Fruit fly (Drosophila melanogaster) whole organism, wandering third instar larva: ENCODE results near the gene Ugt37C2.

Experiments
- Abd-B ChIP-seq: fragments of >200 bp; optimal IDR thresholded peaks from 2 replicates; lab custom pipeline; 2017; ENCODE audit warnings: missing biosample characterization, missing genetic modification characterization
- Dfd ChIP-seq: fragments of >200 bp; optimal IDR thresholded peaks from 2 replicates; lab custom pipeline; 2017; ENCODE audit warnings: missing biosample characterization, missing genetic modification characterization
- Hr83 ChIP-seq: fragments of 200-300 bp; sonication (Bioruptor generic); optimal IDR thresholded peaks from 2 replicates; lab custom pipeline; 2016; ENCODE audit warnings: missing biosample characterization, mild to moderate bottlenecking, missing genetic modification characterization, moderate library complexity; ENCODE audit not compliant: poor library complexity, severe bottlenecking
- Myc ChIP-seq: fragments of >200 bp; optimal IDR thresholded peaks from 2 replicates; lab custom pipeline; 2017
- OdsH ChIP-seq: fragments of 200-800 bp; sonication (Bioruptor generic); optimal IDR thresholded peaks from 2 replicates; lab custom pipeline; 2016; ENCODE audit warnings: missing biosample characterization, mild to moderate bottlenecking, missing genetic modification characterization
- ey ChIP-seq: fragments of 200-800 bp; sonication (Bioruptor generic); optimal IDR thresholded peaks from 2 replicates; lab custom pipeline; 2016; ENCODE audit warnings: missing biosample characterization, missing genetic modification characterization
- lola ChIP-seq: fragments of >200 bp; optimal IDR thresholded peaks from 2 replicates; lab custom pipeline; 2017; ENCODE audit warnings: missing biosample characterization, missing genetic modification characterization

DNA sequence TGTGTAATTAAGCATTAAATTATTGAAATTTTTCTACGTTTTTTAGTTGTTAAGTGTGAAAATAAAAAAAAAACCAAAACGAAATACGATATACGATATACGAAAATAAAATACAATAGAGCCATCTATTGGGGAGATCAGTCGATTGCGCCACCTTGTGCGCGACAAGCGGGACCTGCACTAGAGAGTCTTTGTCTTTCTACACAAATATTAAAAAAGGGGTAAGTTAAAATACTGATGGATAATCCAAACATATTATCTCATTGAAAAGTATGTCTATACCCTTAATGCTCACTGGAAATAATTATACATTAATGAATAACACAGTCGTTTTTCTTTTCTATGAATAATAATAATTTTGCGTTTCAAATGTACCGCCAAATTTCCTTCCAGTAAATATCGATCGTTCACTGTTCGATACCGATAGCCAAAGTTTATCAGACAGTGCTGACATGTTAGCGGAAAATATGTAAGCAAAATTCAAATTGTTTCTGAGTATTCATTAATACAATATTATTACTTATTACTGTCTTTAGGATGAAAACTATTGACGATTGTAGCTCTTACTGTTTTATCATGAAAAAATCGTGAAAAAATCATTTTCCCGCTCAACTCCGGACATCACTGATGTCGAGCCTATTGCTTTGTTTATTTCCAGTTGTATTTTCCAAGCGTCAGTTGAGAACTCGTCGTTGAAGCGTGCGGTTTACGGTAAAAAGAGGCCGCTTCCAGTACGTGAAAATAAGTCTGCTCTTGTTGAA lies 22.2 kb downstream of the Ugt37C2 start, which contains the start of gene mdy:
- TF ChIP-seq OdsH (GFP tag; lab: Kevin White, UChicago) (peak; percentile 73), Abd-B (no peak), Hr83 (peak; percentile 52), Myc (lab: Kevin White, UChicago) (peak; percentile 96), lola (GFP tag; lab: Kevin White, UChicago) (no peak), Dfd (GFP tag; lab: Kevin White, UChicago) (no peak), ey (GFP tag; lab: Kevin White, UChicago) (peak; percentile 69)
